Fruit fly (Drosophila melanogaster) whole organism, embryonic: ENCODE data around the gene Mfe2.

ENCODE experiments used
- Ada2b ChIP-seq: fragments of 200-800 bp; sonication (Bioruptor generic); IDR thresholded peaks from 2 replicates; pipeline ENCODE4 v1.3.6; 2022; ENCODE audit warnings: missing biosample characterization, missing genetic modification characterization
- Antp ChIP-seq: fragments of 200-800 bp; sonication (Bioruptor generic); optimal IDR thresholded peaks from 3 replicates; lab custom pipeline; 2016; ENCODE audit warnings: missing biosample characterization, missing genetic modification characterization
- Atf6 ChIP-seq: fragments of 200-800 bp; sonication (Bioruptor generic); IDR thresholded peaks from 2 replicates; pipeline ENCODE4 v1.3.6; 2022; ENCODE audit warnings: missing biosample characterization, missing genetic modification characterization
- CG11504 ChIP-seq: fragments of 200-800 bp; sonication (Bioruptor generic); optimal IDR thresholded peaks from 3 replicates; lab custom pipeline; 2019; ENCODE audit warnings: missing biosample characterization, mild to moderate bottlenecking, missing genetic modification characterization, moderate library complexity
- CG12219 ChIP-seq: fragments of 200-800 bp; sonication (Bioruptor generic); optimal IDR thresholded peaks from 3 replicates; lab custom pipeline; 2018; ENCODE audit warnings: missing biosample characterization, mild to moderate bottlenecking, missing genetic modification characterization
- CG1233 ChIP-seq: fragments of 200-800 bp; sonication (Bioruptor generic); optimal IDR thresholded peaks from 4 replicates; lab custom pipeline; 2018; ENCODE audit warnings: missing biosample characterization, mild to moderate bottlenecking, missing genetic modification characterization
- CG12769 ChIP-seq: fragments of 200-800 bp; sonication (Bioruptor generic); optimal IDR thresholded peaks from 2 replicates; lab custom pipeline; 2019; ENCODE audit warnings: missing biosample characterization, mild to moderate bottlenecking, missing genetic modification characterization, moderate library complexity
- CG14667 ChIP-seq: fragments of 200-800 bp; sonication (Bioruptor generic); IDR thresholded peaks from 2 replicates; pipeline ENCODE4 v1.3.6; 2022; ENCODE audit warnings: missing biosample characterization, missing genetic modification characterization
- CG14710 ChIP-seq: fragments of 200-800 bp; sonication (Bioruptor generic); optimal IDR thresholded peaks from 3 replicates; lab custom pipeline; 2019; ENCODE audit warnings: missing biosample characterization, mild to moderate bottlenecking, missing genetic modification characterization, moderate library complexity
- CG14965 ChIP-seq: fragments of 200-800 bp; sonication (Bioruptor generic); optimal IDR thresholded peaks from 2 replicates; lab custom pipeline; 2016; ENCODE audit warnings: missing biosample characterization, missing genetic modification characterization, borderline replicate concordance
- CG1529 ChIP-seq: fragments of 200-800 bp; sonication (Bioruptor generic); optimal IDR thresholded peaks from 3 replicates; lab custom pipeline; 2018; ENCODE audit warnings: missing biosample characterization, missing genetic modification characterization
- CG15696 ChIP-seq: fragments of 200-800 bp; sonication (Bioruptor generic); optimal IDR thresholded peaks from 2 replicates; lab custom pipeline; 2019; ENCODE audit warnings: missing biosample characterization, mild to moderate bottlenecking, missing genetic modification characterization, moderate library complexity
- CG18764 ChIP-seq: fragments of 200-800 bp; sonication (Bioruptor generic); optimal IDR thresholded peaks from 3 replicates; lab custom pipeline; 2016; ENCODE audit warnings: missing biosample characterization, missing genetic modification characterization
- CG2120 ChIP-seq: fragments of 200-800 bp; sonication (Bioruptor generic); optimal IDR thresholded peaks from 3 replicates; lab custom pipeline; 2016; ENCODE audit warnings: missing biosample characterization, missing genetic modification characterization
- CG2129 ChIP-seq: fragments of 200-800 bp; sonication (Bioruptor generic); IDR thresholded peaks from 2 replicates; pipeline ENCODE4 v1.3.6; 2022; ENCODE audit warnings: missing biosample characterization, missing genetic modification characterization; ENCODE audit not compliant: partially characterized antibody
- CG3065 ChIP-seq: fragments of 200-800 bp; sonication (Bioruptor generic); optimal IDR thresholded peaks from 2 replicates; lab custom pipeline; 2016; ENCODE audit warnings: missing biosample characterization, missing genetic modification characterization
- CG33213 ChIP-seq: fragments of 200-800 bp; sonication (Bioruptor generic); optimal IDR thresholded peaks from 3 replicates; lab custom pipeline; 2016; ENCODE audit warnings: missing biosample characterization, missing genetic modification characterization
- CG33557 ChIP-seq: fragments of 200-800 bp; sonication (Bioruptor generic); optimal IDR thresholded peaks from 2 replicates; lab custom pipeline; 2019; ENCODE audit warnings: missing biosample characterization, mild to moderate bottlenecking, missing genetic modification characterization, moderate library complexity
- CG3407 ChIP-seq: fragments of 200-800 bp; sonication (Bioruptor generic); optimal IDR thresholded peaks from 2 replicates; lab custom pipeline; 2018; ENCODE audit warnings: missing biosample characterization, mild to moderate bottlenecking, missing genetic modification characterization
- CG8359 ChIP-seq: fragments of 200-800 bp; sonication (Bioruptor generic); optimal IDR thresholded peaks from 2 replicates; lab custom pipeline; 2017; ENCODE audit warnings: missing biosample characterization, mild to moderate bottlenecking, missing genetic modification characterization, borderline replicate concordance
- CG8944 ChIP-seq: fragments of 200-800 bp; sonication (Bioruptor generic); optimal IDR thresholded peaks from 3 replicates; lab custom pipeline; 2016; ENCODE audit warnings: missing biosample characterization, missing genetic modification characterization
- CHES-1-like ChIP-seq: fragments of 200-800 bp; sonication (Bioruptor generic); optimal IDR thresholded peaks from 2 replicates; lab custom pipeline; 2016; ENCODE audit warnings: missing biosample characterization, missing genetic modification characterization
- Dp ChIP-seq: fragments of 200-800 bp; sonication (Bioruptor generic); optimal IDR thresholded peaks from 2 replicates; lab custom pipeline; 2018; ENCODE audit warnings: missing biosample characterization, mild to moderate bottlenecking, missing genetic modification characterization, moderate library complexity
- Fer1 ChIP-seq: fragments of 200-800 bp; sonication (Bioruptor generic); optimal IDR thresholded peaks from 2 replicates; lab custom pipeline; 2017; ENCODE audit warnings: missing biosample characterization, mild to moderate bottlenecking, missing genetic modification characterization
- Fer3 ChIP-seq: fragments of 200-800 bp; sonication (Bioruptor generic); optimal IDR thresholded peaks from 2 replicates; lab custom pipeline; 2018; ENCODE audit warnings: missing biosample characterization, mild to moderate bottlenecking, missing genetic modification characterization, moderate library complexity
- HLH54F ChIP-seq: fragments of 200-800 bp; sonication (Bioruptor generic); optimal IDR thresholded peaks from 3 replicates; lab custom pipeline; 2016; ENCODE audit warnings: missing biosample characterization, missing genetic modification characterization
- Hand ChIP-seq: fragments of 200-800 bp; sonication (Bioruptor generic); optimal IDR thresholded peaks from 2 replicates; lab custom pipeline; 2017; ENCODE audit warnings: mild to moderate bottlenecking, missing biosample characterization, missing genetic modification reagents, missing genetic modification characterization
- HmgZ ChIP-seq: fragments of 200-800 bp; sonication (Bioruptor generic); optimal IDR thresholded peaks from 2 replicates; lab custom pipeline; 2018; ENCODE audit warnings: missing biosample characterization, mild to moderate bottlenecking, missing genetic modification characterization
- Lim3 ChIP-seq: fragments of 200-800 bp; sonication (Bioruptor generic); IDR thresholded peaks from 2 replicates; pipeline ENCODE4 v1.3.6; 2022; ENCODE audit warnings: missing biosample characterization, missing genetic modification characterization
- Rx ChIP-seq: fragments of 200-800 bp; sonication (Bioruptor generic); IDR thresholded peaks from 2 replicates; pipeline ENCODE4 v1.3.6; 2022; ENCODE audit warnings: missing biosample characterization, missing genetic modification characterization
- Spps ChIP-seq: fragments of 200-800 bp; sonication (Bioruptor generic); optimal IDR thresholded peaks from 2 replicates; lab custom pipeline; 2018; ENCODE audit warnings: missing biosample characterization, mild to moderate bottlenecking, missing genetic modification characterization
- TFAM ChIP-seq: fragments of 200-800 bp; sonication (Bioruptor generic); optimal IDR thresholded peaks from 2 replicates; lab custom pipeline; 2017; ENCODE audit warnings: missing biosample characterization, missing genetic modification characterization, inconsistent platforms
- Trl ChIP-seq, 3 experiments: fragments of >200 bp in 2 of 3; fragments of 200-800 bp in 1 of 3; sonication (Bioruptor generic) in 1 of 3; optimal IDR thresholded peaks; 2 replicates in 1 of 3; 3 replicates in 2 of 3; lab custom pipeline; 2016 to 2017; ENCODE audit warnings: missing biosample characterization in 1 of 3, missing genetic modification characterization in 1 of 3
- cas ChIP-seq: fragments of 200-800 bp; sonication (Bioruptor generic); IDR thresholded peaks from 2 replicates; pipeline ENCODE4 v1.3.6; 2022; ENCODE audit warnings: missing biosample characterization, missing genetic modification characterization
- chinmo ChIP-seq: fragments of 200-800 bp; sonication (Bioruptor generic); IDR thresholded peaks from 4 replicates; pipeline ENCODE4 v1.3.6; 2022; ENCODE audit warnings: missing biosample characterization, missing genetic modification characterization; ENCODE audit not compliant: partially characterized antibody
- corto ChIP-seq: fragments of 200-800 bp; sonication (Bioruptor generic); optimal IDR thresholded peaks from 2 replicates; lab custom pipeline; 2016; ENCODE audit warnings: missing biosample characterization, mild to moderate bottlenecking, missing genetic modification characterization, moderate library complexity
- dm ChIP-seq: fragments of 200-800 bp; sonication (Bioruptor generic); optimal IDR thresholded peaks from 3 replicates; lab custom pipeline; 2016; ENCODE audit warnings: missing biosample characterization, missing genetic modification characterization
- dmrt11E ChIP-seq: fragments of 200-800 bp; sonication (Bioruptor generic); optimal IDR thresholded peaks from 3 replicates; lab custom pipeline; 2018; ENCODE audit warnings: missing biosample characterization, mild to moderate bottlenecking, missing genetic modification characterization, moderate library complexity
- fd3F ChIP-seq: fragments of 200-800 bp; sonication (Bioruptor generic); optimal IDR thresholded peaks from 2 replicates; lab custom pipeline; 2018; ENCODE audit warnings: missing biosample characterization, mild to moderate bottlenecking, missing genetic modification characterization, moderate library complexity
- kah ChIP-seq: fragments of 200-800 bp; sonication (Bioruptor generic); optimal IDR thresholded peaks from 2 replicates; lab custom pipeline; 2018; ENCODE audit warnings: missing biosample characterization, mild to moderate bottlenecking, missing genetic modification characterization
- lola ChIP-seq, 3 experiments: fragments of >200 bp in 2 of 3; fragments of 200-800 bp in 1 of 3; sonication (Bioruptor generic) in 1 of 3; optimal IDR thresholded peaks; 2 replicates each; lab custom pipeline; 2017 to 2019; ENCODE audit warnings: missing biosample characterization in 3 of 3, missing genetic modification characterization in 3 of 3, mild to moderate bottlenecking in 1 of 3, moderate library complexity in 1 of 3
- oc ChIP-seq: fragments of 200-800 bp; sonication (Bioruptor generic); optimal IDR thresholded peaks from 2 replicates; lab custom pipeline; 2018; ENCODE audit warnings: missing biosample characterization, mild to moderate bottlenecking, missing genetic modification characterization, moderate library complexity
- pros ChIP-seq: fragments of 200-800 bp; sonication (Bioruptor generic); optimal IDR thresholded peaks from 3 replicates; lab custom pipeline; 2019; ENCODE audit warnings: missing biosample characterization, mild to moderate bottlenecking, missing genetic modification characterization, moderate library complexity
- pum ChIP-seq: fragments of 200-800 bp; sonication (Bioruptor generic); optimal IDR thresholded peaks from 2 replicates; lab custom pipeline; 2016; ENCODE audit warnings: missing biosample characterization, missing genetic modification characterization
- rib ChIP-seq: fragments of 200-800 bp; sonication (Bioruptor generic); IDR thresholded peaks from 2 replicates; pipeline ENCODE4 v1.3.6; 2022; ENCODE audit warnings: missing biosample characterization, missing genetic modification characterization
- trh ChIP-seq: fragments of 200-800 bp; sonication (Bioruptor generic); optimal IDR thresholded peaks from 2 replicates; lab custom pipeline; 2016; ENCODE audit warnings: missing biosample characterization, missing genetic modification characterization
- ttk ChIP-seq: fragments of 200-800 bp; sonication (Bioruptor generic); IDR thresholded peaks from 2 replicates; pipeline ENCODE4 v2.1.2; 2022; ENCODE audit warnings: missing biosample characterization, missing genetic modification characterization
- tup ChIP-seq: fragments of 200-800 bp; sonication (Bioruptor generic); optimal IDR thresholded peaks from 2 replicates; lab custom pipeline; 2016; ENCODE audit warnings: missing biosample characterization, mild to moderate bottlenecking, missing genetic modification characterization, moderate library complexity
- unc-4 ChIP-seq: fragments of 200-800 bp; sonication (Bioruptor generic); IDR thresholded peaks from 2 replicates; pipeline ENCODE4 v1.3.6; 2022; ENCODE audit warnings: missing biosample characterization, missing genetic modification characterization; ENCODE audit not compliant: partially characterized antibody
- zen ChIP-seq: fragments of 200-800 bp; sonication (Bioruptor generic); optimal IDR thresholded peaks from 3 replicates; lab custom pipeline; 2018; ENCODE audit warnings: missing biosample characterization, mild to moderate bottlenecking, missing genetic modification characterization, moderate library complexity

The Mfe2 gene

dm6 chrX:16270795-16271194 lies at the start of gene Mfe2 (continued):
- TF ChIP-seq corto (GFP tag; lab: Kevin White, UChicago) (no peak), CG14965 (no peak), tup (GFP tag; lab: Kevin White, UChicago) (no peak), CG8359 (GFP tag; lab: Kevin White, UChicago) (no peak), pum (GFP tag; lab: Kevin White, UChicago) (peak; percentile 36), pros (GFP tag; lab: Kevin White, UChicago) (no peak), CG12219 (no peak), rib (peak; percentile 71), Fer1 (no peak), dm (GFP tag; lab: Kevin White, UChicago) (peak; percentile 29), CG1529 (GFP tag; lab: Kevin White, UChicago) (no peak), CG11504 (tag; lab: Kevin White, UChicago) (no peak), Rx (GFP tag; lab: Robert Waterston, UW) (no peak), CG33213 (peak; percentile 79), CG2120 (GFP tag; lab: Kevin White, UChicago) (peak; percentile 81), dmrt11E (tag; lab: Kevin White, UChicago) (no peak), Lim3 (GFP tag; lab: Robert Waterston, UW) (no peak), TFAM (no peak), ttk (no peak), CG2129 (GFP tag; lab: Robert Waterston, UW) (no peak), kah (GFP tag; lab: Kevin White, UChicago) (peak; percentile 13), CG14667 (GFP tag; lab: Robert Waterston, UW) (no peak), CG15696 (tag; lab: Kevin White, UChicago) (no peak), cas (GFP tag; lab: Robert Waterston, UW) (no peak), Antp (GFP tag; lab: Kevin White, UChicago) (peak; percentile 59), Atf6 (GFP tag; lab: Robert Waterston, UW) (no peak), CG33557 (no peak), trh (no peak), Trl (optimal IDR thresholded peaks at IDR 0.05; lab: Kevin White, UChicago) (no peak), Trl (GFP tag; optimal IDR thresholded peaks at IDR 0.05; lab: Kevin White, UChicago) (peak; percentile 73), HLH54F (GFP tag; lab: Kevin White, UChicago) (peak; percentile 74), HmgZ (tag; lab: Kevin White, UChicago) (peak; percentile 85), CG3065 (GFP tag; lab: Kevin White, UChicago) (no peak), lola (GFP tag; optimal IDR thresholded peaks at IDR 0.05; lab: Kevin White, UChicago) (no peak), Fer3 (tag; lab: Kevin White, UChicago) (no peak), unc-4 (GFP tag; lab: Robert Waterston, UW) (peak; percentile 47), Ada2b (GFP tag; lab: Robert Waterston, UW) (no peak), CG18764 (GFP tag; lab: Kevin White, UChicago) (peak; percentile 34), zen (tag; lab: Kevin White, UChicago) (peak; percentile 44), CG14710 (peak; percentile 72), fd3F (GFP tag; lab: Kevin White, UChicago) (no peak), CG12769 (tag; lab: Kevin White, UChicago) (peak; percentile 62), Spps (no peak), Hand (GFP tag; lab: Kevin White, UChicago) (peak; percentile 14), CG1233 (peak; percentile 43), Dp (peak; percentile 57), CHES-1-like (GFP tag; lab: Kevin White, UChicago) (peak; percentile 34), oc (tag; lab: Kevin White, UChicago) (peak; percentile 32), CG3407 (GFP tag; lab: Kevin White, UChicago) (no peak), chinmo (peak; percentile 82; the same call in 2 of the 4 replicates), CG8944 (GFP tag; lab: Kevin White, UChicago) (peak; percentile 70)
